Fruit fly (Drosophila melanogaster): ENCODE data around the gene CG9717.

The CG9717 gene

dm6 chr3R:30536919-30537318 is 50.2 kb downstream of the CG9717 start:
- TF ChIP-seq CG4496 (GFP tag; IDR thresholded peaks at IDR 0.05), result no peak
- TF ChIP-seq Snoo (tag; optimal IDR thresholded peaks at IDR 0.05), result no peak
- TF ChIP-seq CG34367 (tag; optimal IDR thresholded peaks at IDR 0.05), result no peak
- TF ChIP-seq CG8301 (tag; optimal IDR thresholded peaks at IDR 0.05), result no peak
- TF ChIP-seq fd96Ca (GFP tag; IDR thresholded peaks at IDR 0.05), result no peak
- TF ChIP-seq Pif1B (GFP tag; optimal IDR thresholded peaks at IDR 0.05), result no peak
- TF ChIP-seq CG14655 (GFP tag; optimal IDR thresholded peaks at IDR 0.05), result no peak
- TF ChIP-seq rn (GFP tag; IDR thresholded peaks at IDR 0.05), result no peak
- TF ChIP-seq CG9948 (tag; optimal IDR thresholded peaks at IDR 0.05), result no peak
- no peak for TF ChIP-seq Ets98B (GFP tag; IDR thresholded peaks at IDR 0.05)
- TF ChIP-seq CG13204 (GFP tag; optimal IDR thresholded peaks at IDR 0.05), result no peak
- TF ChIP-seq gl (tag; optimal IDR thresholded peaks at IDR 0.05), result no peak
- no peak for TF ChIP-seq CG17806 (tag; optimal IDR thresholded peaks at IDR 0.05)
- no peak for TF ChIP-seq CG32121 (GFP tag; IDR thresholded peaks at IDR 0.05)
- no peak for TF ChIP-seq Pif1A (GFP tag; optimal IDR thresholded peaks at IDR 0.05)
- TF ChIP-seq CG15710 (tag; optimal IDR thresholded peaks at IDR 0.05), result no peak

dm6 chr3R:30536432-30536831 is 50.7 kb downstream of the CG9717 start:
- TF ChIP-seq CG10348 (GFP tag; IDR thresholded peaks at IDR 0.05) (no peak), CG8301 (tag; optimal IDR thresholded peaks at IDR 0.05) (no peak), CG13204 (GFP tag; optimal IDR thresholded peaks at IDR 0.05) (no peak), CG12605 (GFP tag; IDR thresholded peaks at IDR 0.05) (no peak), Pif1B (GFP tag; optimal IDR thresholded peaks at IDR 0.05) (no peak), CG4496 (GFP tag; IDR thresholded peaks at IDR 0.05) (no peak), EcR (GFP tag; optimal IDR thresholded peaks at IDR 0.05) (no peak), CG15710 (tag; optimal IDR thresholded peaks at IDR 0.05) (no peak), CG17806 (tag; optimal IDR thresholded peaks at IDR 0.05) (no peak), CG8159 (tag; optimal IDR thresholded peaks at IDR 0.05) (no peak), Pif1A (GFP tag; optimal IDR thresholded peaks at IDR 0.05) (no peak)

dm6 chr3R:30534444-30534843 is 52.7 kb downstream of the CG9717 start:
- TF ChIP-seq fd96Ca (GFP tag; IDR thresholded peaks at IDR 0.05) (no peak), CG32121 (GFP tag; IDR thresholded peaks at IDR 0.05) (peak; percentile 66), rn (GFP tag; IDR thresholded peaks at IDR 0.05) (peak; percentile 46; the same call in 1 of the 2 replicates), EcR (GFP tag; optimal IDR thresholded peaks at IDR 0.05) (no peak), CG15710 (tag; optimal IDR thresholded peaks at IDR 0.05) (no peak)

All from whole organism, pupa.